Worm (Caenorhabditis elegans): ENCODE results near the gene ceh-40.

DNA sequence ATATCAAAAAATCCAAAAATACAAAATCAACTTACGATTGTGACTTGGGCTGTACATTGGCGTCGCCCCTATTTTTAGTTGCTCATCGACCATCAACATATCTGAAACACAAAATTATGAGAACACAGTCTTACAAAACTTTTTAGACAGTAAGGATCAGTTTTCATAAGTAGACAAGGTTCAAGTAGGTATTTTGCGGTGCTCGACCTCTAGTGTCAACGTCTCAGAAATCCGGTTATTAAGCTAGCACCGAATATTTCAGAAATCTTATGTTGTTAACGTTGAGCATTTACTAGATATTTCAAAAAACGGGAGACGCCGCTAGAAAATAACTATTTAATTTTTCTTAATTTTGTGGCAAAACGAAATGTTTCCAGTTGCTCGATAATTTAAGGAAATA, 49.7 kb downstream of the ceh-40 start, which contains the start of gene otpl-8:
- TF ChIP-seq unc-55 (GFP tag; optimal IDR thresholded peaks at IDR 0.05) (no peak), sox-2 (GFP tag; IDR thresholded peaks at IDR 0.05) (no peak), ceh-22 (tag; optimal IDR thresholded peaks at IDR 0.05) (no peak), lim-6 (tag; optimal IDR thresholded peaks at IDR 0.05) (no peak), ceh-2 (tag; optimal IDR thresholded peaks at IDR 0.05) (no peak), odd-2 (tag; optimal IDR thresholded peaks at IDR 0.05) (no peak)

All from whole organism, late embryonic.